Fruit fly (Drosophila melanogaster) Kc167 (cell line): ENCODE measurements around the gene CG12310.

Experiments
- Sin3A ChIP-seq: fragments of >200 bp; optimal IDR thresholded peaks from 2 replicates; lab custom pipeline; 2018; ENCODE audit warnings: missing external identifiers
- h ChIP-seq: fragments of >200 bp; optimal IDR thresholded peaks from 3 replicates; lab custom pipeline; 2018; ENCODE audit warnings: missing external identifiers
- insv ChIP-seq: fragments of >200 bp; optimal IDR thresholded peaks from 3 replicates; lab custom pipeline; 2018; ENCODE audit warnings: missing external identifiers
- psq ChIP-seq: fragments of >200 bp; optimal IDR thresholded peaks from 2 replicates; lab custom pipeline; 2017; ENCODE audit warnings: missing external identifiers
- ttk ChIP-seq: sonication (Bioruptor generic); optimal IDR thresholded peaks from 2 replicates; lab custom pipeline; 2017; ENCODE audit warnings: missing external identifiers

DNA sequence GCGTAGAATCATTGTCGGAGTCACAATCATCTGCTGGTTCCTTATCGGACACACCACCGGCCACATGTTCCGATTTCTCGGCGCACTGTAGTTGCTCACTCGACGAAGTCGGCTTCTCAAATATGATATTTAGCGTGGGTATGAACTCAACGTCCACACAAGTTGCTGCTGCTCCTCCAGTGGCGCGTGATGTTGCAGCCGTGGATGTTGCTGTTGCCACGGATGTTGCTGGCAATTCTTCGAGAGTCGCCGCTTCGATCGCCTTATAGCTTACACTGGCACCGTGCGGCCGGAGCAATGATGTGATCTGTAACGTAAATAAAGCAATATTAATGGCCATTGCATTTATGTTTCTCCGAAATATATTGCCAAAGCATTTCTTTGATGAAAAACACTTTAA lies 33.7 kb upstream of the CG12310 start:
- TF ChIP-seq ttk: no peak
- no peak for TF ChIP-seq psq (lab: Kevin White, UChicago)
- TF ChIP-seq h (lab: Kevin White, UChicago): no peak
- no peak for TF ChIP-seq Sin3A
- TF ChIP-seq insv (lab: Kevin White, UChicago): no peak
